Worm (Caenorhabditis elegans) whole organism, early embryonic: ENCODE results near the gene F10E9.12.
A peak's percentile ranks its signal among the peaks of the same experiment; 100 is the strongest.

Experiments
- aly-1 ChIP-seq: sonication (generic microtip); optimal IDR thresholded peaks from 2 replicates; lab custom pipeline; 2016; ENCODE audit warnings: missing genetic modification characterization, missing compliant biosample characterization
- ama-1 ChIP-seq: fragments of 150-350 bp; optimal IDR thresholded peaks from 2 replicates; lab custom pipeline; 2014
- ceh-36 ChIP-seq: sonication (generic microtip); optimal IDR thresholded peaks from 2 replicates; lab custom pipeline; 2016; ENCODE audit warnings: missing genetic modification characterization, inconsistent platforms, missing compliant biosample characterization
- ets-7 ChIP-seq: sonication (generic microtip); optimal IDR thresholded peaks from 2 replicates; lab custom pipeline; 2016; ENCODE audit warnings: missing genotype, missing genetic modification characterization, missing compliant biosample characterization
- flt-1 ChIP-seq: fragments of 200-800 bp; sonication (Bioruptor generic); IDR thresholded peaks from 2 replicates; pipeline ENCODE4 v1.3.6; 2022; ENCODE audit warnings: missing genetic modification characterization, missing compliant biosample characterization
- hmbx-1 ChIP-seq: sonication (generic microtip); optimal IDR thresholded peaks from 2 replicates; lab custom pipeline; 2016; ENCODE audit warnings: mild to moderate bottlenecking, missing genetic modification characterization, missing compliant biosample characterization
- pes-1 ChIP-seq: fragments of 200-800 bp; sonication (Bioruptor generic); IDR thresholded peaks from 2 replicates; pipeline ENCODE4 v1.3.6; 2022; ENCODE audit warnings: missing genetic modification reagents, missing genetic modification characterization, missing compliant biosample characterization
- tbx-11 ChIP-seq: fragments of 200-800 bp; sonication (Bioruptor generic); IDR thresholded peaks from 2 replicates; pipeline ENCODE4 v1.3.6; 2022; ENCODE audit warnings: missing genetic modification characterization, missing compliant biosample characterization
- tbx-37 ChIP-seq: fragments of 200-800 bp; sonication (Bioruptor generic); conservative IDR thresholded peaks from 2 replicates; pipeline ENCODE4 v1.3.6; 2022; ENCODE audit warnings: missing genetic modification reagents, missing genetic modification characterization, missing compliant biosample characterization

DNA sequence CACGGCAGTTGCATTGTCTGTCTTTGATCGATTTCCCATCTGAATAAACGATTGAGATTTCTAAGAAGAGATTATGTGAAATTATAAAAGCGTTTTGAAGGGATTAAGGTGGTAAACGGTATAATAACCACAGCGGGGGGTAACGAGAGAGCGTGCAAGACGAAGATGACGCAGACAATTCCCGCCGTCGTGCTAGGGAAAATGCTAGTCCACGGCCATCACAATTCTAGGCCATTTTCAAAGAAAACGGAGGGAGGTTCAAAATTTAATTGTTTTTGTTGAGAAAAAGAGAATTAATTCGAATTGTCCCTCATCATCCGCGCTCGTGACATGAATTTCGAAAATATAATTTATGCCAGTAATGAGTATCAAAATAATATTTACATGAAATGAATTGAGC lies 5.2 kb upstream of the F10E9.12 start, which contains the start of gene F10E9.11:
- TF ChIP-seq ama-1 (lab: Kevin White, UChicago) (no peak), pes-1 (GFP tag; lab: Robert Waterston, UW) (peak; percentile 57; the same call in 1 of the 2 replicates), tbx-11 (no peak), ets-7 (peak; percentile 50), hmbx-1 (tag; lab: Kevin White, UChicago) (no peak), aly-1 (tag; lab: Kevin White, UChicago) (peak; percentile 46), ceh-36 (tag; lab: Kevin White, UChicago) (no peak), flt-1 (GFP tag; lab: Robert Waterston, UW) (peak; percentile 64), tbx-37 (GFP tag; lab: Robert Waterston, UW) (peak; percentile 89)
